Worm (Caenorhabditis elegans): ENCODE results near the gene T04C12.33.

- TF ChIP-seq nhr-25 (tag; optimal IDR thresholded peaks at IDR 0.05), result no peak
- no peak for TF ChIP-seq R02D3.7 (tag; optimal IDR thresholded peaks at IDR 0.05)
- no peak for TF ChIP-seq elt-2 (tag; optimal IDR thresholded peaks at IDR 0.05)
- no peak for TF ChIP-seq sea-2 (GFP tag; optimal IDR thresholded peaks at IDR 0.05)
- no peak for TF ChIP-seq mdl-1 (tag; optimal IDR thresholded peaks at IDR 0.05)
- TF ChIP-seq aly-2 (tag; optimal IDR thresholded peaks at IDR 0.05), result no peak
- no peak for TF ChIP-seq tbx-2 (tag; optimal IDR thresholded peaks at IDR 0.05)
- TF ChIP-seq ama-1 (optimal IDR thresholded peaks at IDR 0.05), result no peak
Measured at ce11 chrV:11016846-11017553, 35.0 kb upstream of the T04C12.33 start.

All from whole organism, L3 larva.